Fruit fly (Drosophila melanogaster) whole organism, embryonic: ENCODE results near the gene VhaPPA1-2.

ENCODE experiments used
- CG11723 ChIP-seq: fragments of 200-800 bp; sonication (Bioruptor generic); optimal IDR thresholded peaks from 2 replicates; lab custom pipeline; 2017; ENCODE audit warnings: missing biosample characterization, mild to moderate bottlenecking, missing genetic modification characterization
- CG12155 ChIP-seq: fragments of 200-800 bp; sonication (Bioruptor generic); optimal IDR thresholded peaks from 3 replicates; lab custom pipeline; 2016; ENCODE audit warnings: missing biosample characterization, missing genetic modification characterization
- CG12391 ChIP-seq: fragments of 200-800 bp; sonication (Bioruptor generic); optimal IDR thresholded peaks from 3 replicates; lab custom pipeline; 2018; ENCODE audit warnings: missing biosample characterization, mild to moderate bottlenecking, missing genetic modification characterization, moderate library complexity
- CG13424 ChIP-seq: fragments of 200-800 bp; sonication (Bioruptor generic); optimal IDR thresholded peaks from 2 replicates; lab custom pipeline; 2019; ENCODE audit warnings: missing biosample characterization, mild to moderate bottlenecking, missing genetic modification characterization, moderate library complexity
- CG13624 ChIP-seq: fragments of 200-800 bp; sonication (Bioruptor generic); optimal IDR thresholded peaks from 2 replicates; lab custom pipeline; 2016; ENCODE audit warnings: missing biosample characterization, missing genetic modification characterization
- CG15073 ChIP-seq: fragments of 200-800 bp; sonication (Bioruptor generic); optimal IDR thresholded peaks from 2 replicates; lab custom pipeline; 2016; ENCODE audit warnings: missing biosample characterization, missing genetic modification characterization
- CG15514 ChIP-seq: fragments of 200-800 bp; sonication (Bioruptor generic); optimal IDR thresholded peaks from 3 replicates; lab custom pipeline; 2017; ENCODE audit warnings: missing biosample characterization, missing genetic modification characterization, mild to moderate bottlenecking, moderate library complexity, missing genetic modification reagents
- CG34376 ChIP-seq: fragments of 200-800 bp; sonication (Bioruptor generic); optimal IDR thresholded peaks from 2 replicates; lab custom pipeline; 2018; ENCODE audit warnings: missing biosample characterization, mild to moderate bottlenecking, missing genetic modification characterization
- CG4282 ChIP-seq: fragments of 200-800 bp; sonication (Bioruptor generic); optimal IDR thresholded peaks from 2 replicates; lab custom pipeline; 2016; ENCODE audit warnings: missing biosample characterization, missing genetic modification characterization
- CG5245 ChIP-seq: fragments of 200-800 bp; sonication (Bioruptor generic); optimal IDR thresholded peaks from 3 replicates; lab custom pipeline; 2016; ENCODE audit warnings: missing biosample characterization, missing genetic modification characterization
- CG6272 ChIP-seq: fragments of 200-800 bp; sonication (Bioruptor generic); IDR thresholded peaks from 2 replicates; pipeline ENCODE4 v1.3.6; 2022; ENCODE audit warnings: missing biosample characterization, missing genetic modification characterization
- CG6689 ChIP-seq: fragments of 200-800 bp; sonication (Bioruptor generic); IDR thresholded peaks from 2 replicates; pipeline ENCODE4 v1.3.6; 2022; ENCODE audit warnings: missing biosample characterization, missing genetic modification characterization
- CG7556 ChIP-seq: fragments of 200-800 bp; sonication (Bioruptor generic); optimal IDR thresholded peaks from 2 replicates; lab custom pipeline; 2017; ENCODE audit warnings: missing biosample characterization, mild to moderate bottlenecking, missing genetic modification characterization
- CG8765 ChIP-seq: fragments of 200-800 bp; sonication (Bioruptor generic); IDR thresholded peaks from 2 replicates; pipeline ENCODE4 v1.3.6; 2022; ENCODE audit warnings: missing biosample characterization, missing genetic modification characterization
- CG9437 ChIP-seq: fragments of 200-800 bp; sonication (Bioruptor generic); optimal IDR thresholded peaks from 2 replicates; lab custom pipeline; 2018; ENCODE audit warnings: missing biosample characterization, mild to moderate bottlenecking, missing genetic modification characterization
- CG9932 ChIP-seq: fragments of 200-800 bp; sonication (Bioruptor generic); IDR thresholded peaks from 2 replicates; pipeline ENCODE4 v1.3.6; 2022; ENCODE audit warnings: missing biosample characterization, missing genetic modification characterization
- Deaf1 ChIP-seq: fragments of 200-800 bp; optimal IDR thresholded peaks from 3 replicates; lab custom pipeline; 2019; ENCODE audit warnings: missing biosample characterization, mild to moderate bottlenecking, missing genetic modification characterization, moderate library complexity
- Fer1 ChIP-seq: fragments of 200-800 bp; sonication (Bioruptor generic); optimal IDR thresholded peaks from 2 replicates; lab custom pipeline; 2017; ENCODE audit warnings: missing biosample characterization, mild to moderate bottlenecking, missing genetic modification characterization
- Hmx ChIP-seq: fragments of 200-800 bp; sonication (Bioruptor generic); optimal IDR thresholded peaks from 2 replicates; lab custom pipeline; 2016; ENCODE audit warnings: missing biosample characterization, missing genetic modification characterization
- MTF-1 ChIP-seq: fragments of 200-800 bp; sonication (Bioruptor generic); optimal IDR thresholded peaks from 2 replicates; lab custom pipeline; 2018; ENCODE audit warnings: missing biosample characterization, mild to moderate bottlenecking, missing genetic modification characterization, borderline replicate concordance
- NC2β ChIP-seq: fragments of 200-800 bp; sonication (Bioruptor generic); optimal IDR thresholded peaks from 2 replicates; lab custom pipeline; 2016; ENCODE audit warnings: missing biosample characterization, missing genetic modification characterization
- Nf-YC ChIP-seq: fragments of 200-800 bp; optimal IDR thresholded peaks from 3 replicates; lab custom pipeline; 2019; ENCODE audit warnings: missing biosample characterization, mild to moderate bottlenecking, missing genetic modification characterization, moderate library complexity
- Oaz ChIP-seq: fragments of 200-800 bp; sonication (Bioruptor generic); IDR thresholded peaks from 2 replicates; pipeline ENCODE4 v1.3.6; 2022; ENCODE audit warnings: missing biosample characterization, missing genetic modification characterization
- Optix ChIP-seq: fragments of 200-800 bp; sonication (Bioruptor generic); IDR thresholded peaks from 3 replicates; pipeline ENCODE4 v1.3.6; 2022; ENCODE audit warnings: missing biosample characterization, missing genetic modification characterization
- Rfx ChIP-seq: fragments of 200-800 bp; sonication (Bioruptor generic); IDR thresholded peaks from 2 replicates; pipeline ENCODE4 v1.3.6; 2022; ENCODE audit warnings: missing biosample characterization, missing genetic modification characterization
- ase ChIP-seq: fragments of 200-800 bp; sonication (Bioruptor generic); IDR thresholded peaks from 3 replicates; pipeline ENCODE4 v1.3.6; 2022; ENCODE audit warnings: missing biosample characterization, missing genetic modification characterization
- bab2 ChIP-seq: fragments of 200-800 bp; sonication (Bioruptor generic); optimal IDR thresholded peaks from 2 replicates; lab custom pipeline; 2016; ENCODE audit warnings: missing biosample characterization, missing genetic modification characterization
- bigmax ChIP-seq: fragments of 200-800 bp; sonication (Bioruptor generic); optimal IDR thresholded peaks from 2 replicates; lab custom pipeline; 2018; ENCODE audit warnings: missing biosample characterization, mild to moderate bottlenecking, missing genetic modification characterization
- br ChIP-seq: fragments of >200 bp; optimal IDR thresholded peaks from 2 replicates; lab custom pipeline; 2017
- croc ChIP-seq: fragments of 200-800 bp; sonication (Bioruptor generic); conservative IDR thresholded peaks from 3 replicates; pipeline ENCODE4 v1.3.6; 2022; ENCODE audit warnings: missing biosample characterization, missing genetic modification characterization
- cwo ChIP-seq: fragments of 200-800 bp; sonication (Bioruptor generic); optimal IDR thresholded peaks from 3 replicates; lab custom pipeline; 2017; ENCODE audit warnings: missing biosample characterization, missing genetic modification characterization, mild to moderate bottlenecking, moderate library complexity, missing genetic modification reagents
- dpn ChIP-seq, 2 experiments: fragments of 200-800 bp; sonication (Bioruptor generic); optimal IDR thresholded peaks; 3 replicates each; lab custom pipeline; 2016; ENCODE audit warnings: missing biosample characterization in 2 of 2, missing genetic modification characterization in 2 of 2
- fru ChIP-seq: fragments of >200 bp; optimal IDR thresholded peaks from 2 replicates; lab custom pipeline; 2017
- gcm2 ChIP-seq: fragments of 200-800 bp; sonication (Bioruptor generic); optimal IDR thresholded peaks from 2 replicates; lab custom pipeline; 2016; ENCODE audit warnings: missing biosample characterization, missing genetic modification characterization
- gem ChIP-seq: fragments of 200-800 bp; sonication (Bioruptor generic); optimal IDR thresholded peaks from 2 replicates; lab custom pipeline; 2019; ENCODE audit warnings: missing biosample characterization, mild to moderate bottlenecking, missing genetic modification characterization, moderate library complexity
- gsb ChIP-seq: fragments of 200-800 bp; sonication (Bioruptor generic); IDR thresholded peaks from 2 replicates; pipeline ENCODE4 v1.3.6; 2022; ENCODE audit warnings: missing biosample characterization, missing genetic modification characterization
- hkb ChIP-seq, 2 experiments: fragments of 200-800 bp in 1 of 2; fragments of >200 bp in 1 of 2; sonication (Bioruptor generic) in 1 of 2; IDR thresholded peaks in 1 of 2; optimal IDR thresholded peaks in 1 of 2; 2 replicates each; pipeline versions ENCODE4 v1.3.6 to Lab custom; 2017 to 2022; ENCODE audit warnings: missing biosample characterization in 1 of 2, missing genetic modification characterization in 1 of 2
- ken ChIP-seq: fragments of 200-800 bp; sonication (Bioruptor generic); IDR thresholded peaks from 3 replicates; pipeline ENCODE4 v1.3.6; 2022; ENCODE audit warnings: missing biosample characterization, missing genetic modification characterization
- knrl ChIP-seq: fragments of 200-800 bp; sonication (Bioruptor generic); IDR thresholded peaks from 3 replicates; pipeline ENCODE4 v1.3.6; 2022; ENCODE audit warnings: missing biosample characterization, missing genetic modification characterization; ENCODE audit not compliant: partially characterized antibody
- lab ChIP-seq: fragments of 200-800 bp; sonication (Bioruptor generic); optimal IDR thresholded peaks from 3 replicates; lab custom pipeline; 2017; ENCODE audit warnings: missing biosample characterization, missing genetic modification characterization, mild to moderate bottlenecking, moderate library complexity, missing genetic modification reagents
- lbe ChIP-seq: fragments of 200-800 bp; sonication (Bioruptor generic); optimal IDR thresholded peaks from 2 replicates; lab custom pipeline; 2016; ENCODE audit warnings: missing biosample characterization, mild to moderate bottlenecking, missing genetic modification characterization
- lilli ChIP-seq: fragments of 200-800 bp; sonication (Bioruptor generic); optimal IDR thresholded peaks from 3 replicates; lab custom pipeline; 2016; ENCODE audit warnings: missing biosample characterization, missing genetic modification characterization
- odd ChIP-seq: fragments of 200-800 bp; sonication (Bioruptor generic); optimal IDR thresholded peaks from 2 replicates; lab custom pipeline; 2017; ENCODE audit warnings: missing biosample characterization, mild to moderate bottlenecking, missing genetic modification characterization
- prd ChIP-seq, 3 experiments: fragments of >200 bp in 2 of 3; fragments of 200-800 bp in 1 of 3; sonication (Bioruptor generic) in 1 of 3; optimal IDR thresholded peaks in 2 of 3; IDR thresholded peaks in 1 of 3; 2 replicates in 2 of 3; 3 replicates in 1 of 3; pipeline versions ENCODE4 v1.3.6 to Lab custom; 2017 to 2022; ENCODE audit warnings: missing biosample characterization in 1 of 3, missing genetic modification characterization in 1 of 3
- psq ChIP-seq: fragments of 200-800 bp; sonication (Bioruptor generic); optimal IDR thresholded peaks from 2 replicates; lab custom pipeline; 2017; ENCODE audit warnings: missing biosample characterization, missing genetic modification characterization
- ranshi ChIP-seq: fragments of 200-800 bp; sonication (Bioruptor generic); IDR thresholded peaks from 2 replicates; pipeline ENCODE4 v1.3.6; 2022; ENCODE audit warnings: missing biosample characterization, missing genetic modification characterization
- sc ChIP-seq, 3 experiments: fragments of >200 bp in 2 of 3; fragments of 200-800 bp in 1 of 3; sonication (Bioruptor generic) in 1 of 3; optimal IDR thresholded peaks; 2 replicates in 2 of 3; 3 replicates in 1 of 3; lab custom pipeline; 2017; ENCODE audit warnings: mild to moderate bottlenecking in 1 of 3, missing biosample characterization in 1 of 3, missing genetic modification characterization in 1 of 3, missing genetic modification reagents in 1 of 3
- sens ChIP-seq: fragments of 200-800 bp; sonication (Bioruptor generic); peaks from one replicate; lab custom pipeline; 2016; ENCODE audit warnings: missing biosample characterization, missing genetic modification characterization
- tgo ChIP-seq: fragments of 200-800 bp; sonication (Bioruptor generic); IDR thresholded peaks from 3 replicates; pipeline ENCODE4 v1.3.6; 2022; ENCODE audit warnings: missing biosample characterization, missing genetic modification characterization
- tx ChIP-seq: fragments of 200-800 bp; sonication (Bioruptor generic); optimal IDR thresholded peaks from 2 replicates; lab custom pipeline; 2016; ENCODE audit warnings: missing biosample characterization, missing genetic modification characterization
- unc-4 ChIP-seq: fragments of 200-800 bp; sonication (Bioruptor generic); IDR thresholded peaks from 2 replicates; pipeline ENCODE4 v1.3.6; 2022; ENCODE audit warnings: missing biosample characterization, missing genetic modification characterization; ENCODE audit not compliant: partially characterized antibody

Gene VhaPPA1-2

DNA sequence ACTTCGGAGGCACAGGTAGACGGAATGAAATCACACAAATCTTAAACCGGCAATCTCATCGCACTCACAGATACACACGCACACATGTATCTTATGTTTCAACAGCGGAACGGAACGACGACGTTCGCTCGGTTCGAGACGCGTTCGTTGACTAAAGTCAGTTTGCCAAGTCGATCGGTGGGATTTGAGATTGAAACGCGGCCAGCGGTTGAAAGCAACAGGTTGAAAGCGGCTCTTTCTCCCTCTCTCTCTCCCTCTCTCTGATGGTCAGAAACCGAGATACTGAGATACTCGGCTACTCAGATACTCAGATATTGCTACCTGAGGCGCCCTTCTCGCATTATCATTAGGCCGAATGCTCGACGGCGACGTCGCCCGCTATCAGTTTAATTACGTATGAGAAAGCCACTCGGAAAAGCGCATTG lies 46.3 kb downstream of the VhaPPA1-2 start (continued):
- TF ChIP-seq lbe (GFP tag; lab: Kevin White, UChicago), result peak; percentile 80
- TF ChIP-seq prd (optimal IDR thresholded peaks at IDR 0.05; lab: Kevin White, UChicago), result no peak
- no peak for TF ChIP-seq prd (GFP tag; IDR thresholded peaks at IDR 0.05; lab: Robert Waterston, UW)
- no peak for TF ChIP-seq gsb (GFP tag; lab: Robert Waterston, UW)
- peak; percentile 85 for TF ChIP-seq sens (GFP tag; lab: Kevin White, UChicago)
- TF ChIP-seq br (lab: Kevin White, UChicago), result no peak
- peak; percentile 19 to 36 for TF ChIP-seq dpn (GFP tag; optimal IDR thresholded peaks at IDR 0.05; lab: Kevin White, UChicago)
- TF ChIP-seq CG5245, result no peak
- TF ChIP-seq CG8765 (GFP tag; lab: Robert Waterston, UW), result no peak
- peak; percentile 2 for TF ChIP-seq gcm2
- TF ChIP-seq tx (GFP tag; lab: Kevin White, UChicago), result no peak
- no peak for TF ChIP-seq CG6272 (GFP tag; lab: Robert Waterston, UW)
- no peak for TF ChIP-seq Hmx (GFP tag; lab: Kevin White, UChicago)
- no peak for TF ChIP-seq Optix (GFP tag; lab: Robert Waterston, UW)
- no peak for TF ChIP-seq croc (GFP tag; lab: Robert Waterston, UW)
- TF ChIP-seq CG13624, result peak; percentile 51
- no peak for TF ChIP-seq ranshi (GFP tag; lab: Robert Waterston, UW)
- TF ChIP-seq CG9932 (GFP tag; lab: Robert Waterston, UW), result peak; percentile 54
- TF ChIP-seq MTF-1, result peak; percentile 17
- no peak for TF ChIP-seq fru (lab: Kevin White, UChicago)
- no peak for TF ChIP-seq sc (optimal IDR thresholded peaks at IDR 0.05; lab: Kevin White, UChicago)
- no peak for TF ChIP-seq sc (GFP tag; optimal IDR thresholded peaks at IDR 0.05; lab: Kevin White, UChicago)
- peak; percentile 87 for TF ChIP-seq Deaf1 (tag; lab: Kevin White, UChicago)
- TF ChIP-seq lilli (GFP tag; lab: Kevin White, UChicago), result peak; percentile 19
- no peak for TF ChIP-seq psq
- TF ChIP-seq Oaz (GFP tag; lab: Robert Waterston, UW), result no peak
- TF ChIP-seq CG4282, result peak; percentile 33
- TF ChIP-seq CG7556 (GFP tag; lab: Kevin White, UChicago), result peak; percentile 11
- no peak for TF ChIP-seq gem (tag; lab: Kevin White, UChicago)
- TF ChIP-seq ase (GFP tag; lab: Robert Waterston, UW), result no peak
- TF ChIP-seq bigmax (GFP tag; lab: Kevin White, UChicago), result peak; percentile 5
- TF ChIP-seq tgo (GFP tag; lab: Robert Waterston, UW), result no peak
- TF ChIP-seq CG15514 (GFP tag; lab: Kevin White, UChicago), result peak; percentile 68
- TF ChIP-seq unc-4 (GFP tag; lab: Robert Waterston, UW), result no peak
- no peak for TF ChIP-seq Nf-YC
- peak; percentile 33 for TF ChIP-seq CG12391 (tag; lab: Kevin White, UChicago)
- peak; percentile 82 for TF ChIP-seq odd (GFP tag; lab: Kevin White, UChicago)
- TF ChIP-seq hkb (optimal IDR thresholded peaks at IDR 0.05; lab: Kevin White, UChicago), result no peak
- TF ChIP-seq hkb (GFP tag; IDR thresholded peaks at IDR 0.05; lab: Robert Waterston, UW), result peak; percentile 70; the same call in 1 of the 2 replicates
- TF ChIP-seq cwo, result peak; percentile 36
- peak; percentile 74 for TF ChIP-seq CG34376 (GFP tag; lab: Kevin White, UChicago)
- no peak for TF ChIP-seq CG13424 (tag; lab: Kevin White, UChicago)
- TF ChIP-seq CG12155, result no peak
- TF ChIP-seq knrl (GFP tag; lab: Robert Waterston, UW), result no peak
- no peak for TF ChIP-seq CG6689 (GFP tag; lab: Robert Waterston, UW)
- peak; percentile 87 for TF ChIP-seq lab (GFP tag; lab: Kevin White, UChicago)
- peak; percentile 88 for TF ChIP-seq Fer1 (GFP tag; lab: Kevin White, UChicago)
- no peak for TF ChIP-seq bab2 (GFP tag; lab: Kevin White, UChicago)
- no peak for TF ChIP-seq CG15073 (GFP tag; lab: Kevin White, UChicago)
- TF ChIP-seq Rfx (GFP tag; lab: Robert Waterston, UW), result peak; percentile 70
- 0 out of 3 replicates have a peak, but pooled peaks have one; percentile 16 for TF ChIP-seq ken (GFP tag; lab: Robert Waterston, UW)
- no peak for TF ChIP-seq CG9437 (GFP tag; lab: Kevin White, UChicago)
- no peak for TF ChIP-seq NC2β (GFP tag; lab: Kevin White, UChicago)
- peak; percentile 53 for TF ChIP-seq CG11723 (GFP tag; lab: Kevin White, UChicago)
